Fruit fly (Drosophila melanogaster): ENCODE results near the gene CG9692.

The CG9692 gene

DNA sequence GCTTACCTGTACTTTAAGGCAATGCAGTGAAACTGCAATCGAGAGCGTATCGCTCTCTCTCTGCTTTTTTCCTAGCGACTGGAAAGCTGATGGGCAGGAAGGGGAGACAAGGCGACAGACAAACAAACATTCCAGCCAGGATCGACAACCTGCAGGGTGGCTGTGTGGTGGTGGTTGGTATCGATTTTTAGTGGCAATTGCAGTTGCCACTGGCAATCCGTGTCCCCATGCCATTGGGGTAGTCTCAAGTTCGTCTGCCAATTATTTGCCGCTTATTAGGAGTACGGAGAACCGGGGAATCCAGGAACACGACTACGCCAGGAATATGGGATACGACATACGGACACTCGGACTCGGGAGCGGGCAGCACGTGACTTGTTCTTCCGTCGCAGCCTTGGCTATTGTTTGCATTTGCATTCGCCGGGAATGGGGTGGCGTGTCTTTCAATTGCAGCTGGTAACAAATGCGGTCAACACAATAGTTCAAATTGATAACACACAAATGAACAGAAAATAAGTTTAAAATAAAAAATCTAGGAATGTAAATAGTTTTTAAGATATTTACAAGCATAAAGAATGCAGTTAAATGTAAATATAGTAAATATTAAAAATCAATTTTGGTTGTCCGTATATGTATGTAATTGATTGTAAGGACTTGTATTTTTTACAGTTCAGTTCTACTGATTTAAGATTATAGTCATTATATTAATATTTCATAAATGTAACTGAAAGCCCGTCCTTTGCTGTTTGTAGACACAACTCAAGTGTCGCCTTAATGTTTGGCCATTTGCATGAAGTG is 42.0 kb downstream of the CG9692 start (continued):
- TF ChIP-seq CG17361 (GFP tag; IDR thresholded peaks at IDR 0.05): peak; percentile 31; the same call in 2 of the 3 replicates
- TF ChIP-seq gem (tag; optimal IDR thresholded peaks at IDR 0.05): peak; percentile 29
- TF ChIP-seq CG18764 (GFP tag; optimal IDR thresholded peaks at IDR 0.05): no peak
- no peak for TF ChIP-seq Xbp1 (GFP tag; optimal IDR thresholded peaks at IDR 0.05)
- no peak for TF ChIP-seq gro (GFP tag; optimal IDR thresholded peaks at IDR 0.05)
- TF ChIP-seq Sox100B (GFP tag; optimal IDR thresholded peaks at IDR 0.05): peak; percentile 30
- no peak for TF ChIP-seq Sry-β (GFP tag; optimal IDR thresholded peaks at IDR 0.05)
- TF ChIP-seq bsh (GFP tag; optimal IDR thresholded peaks at IDR 0.05): peak in 1 of 2 experiments; percentile 10
- peak; percentile 60 for TF ChIP-seq CG10979 (tag; optimal IDR thresholded peaks at IDR 0.05)
- no peak for TF ChIP-seq CG32767 (GFP tag; IDR thresholded peaks at IDR 0.05)
- TF ChIP-seq Dip3 (GFP tag; optimal IDR thresholded peaks at IDR 0.05): no peak
- no peak for TF ChIP-seq CG15696 (tag; optimal IDR thresholded peaks at IDR 0.05)
- no peak for TF ChIP-seq CG11398 (GFP tag; optimal IDR thresholded peaks at IDR 0.05)
- no peak for TF ChIP-seq Bdp1 (GFP tag; optimal IDR thresholded peaks at IDR 0.05)
- no peak for TF ChIP-seq scrt (GFP tag; optimal IDR thresholded peaks at IDR 0.05)
- TF ChIP-seq Fer1 (GFP tag; optimal IDR thresholded peaks at IDR 0.05): no peak
- no peak for TF ChIP-seq CG14965 (GFP tag; optimal IDR thresholded peaks at IDR 0.05; ENCODE audit: borderline replicate concordance)
- no peak for TF ChIP-seq CG12299 (tag; optimal IDR thresholded peaks at IDR 0.05)
- TF ChIP-seq bab2 (GFP tag; optimal IDR thresholded peaks at IDR 0.05): no peak
- no peak for TF ChIP-seq CG11696 (GFP tag; IDR thresholded peaks at IDR 0.05)
- TF ChIP-seq CG17328 (GFP tag; IDR thresholded peaks at IDR 0.05): no peak
- no peak for TF ChIP-seq CG11560 (tag; IDR thresholded peaks at IDR 0.05)
- no peak for TF ChIP-seq CG3995 (GFP tag; optimal IDR thresholded peaks at IDR 0.05)
- peak; percentile 49 for TF ChIP-seq dmrt99B (tag; optimal IDR thresholded peaks at IDR 0.05)
- peak; percentile 68 for TF ChIP-seq phol (tag; optimal IDR thresholded peaks at IDR 0.05)
- TF ChIP-seq pum (GFP tag; optimal IDR thresholded peaks at IDR 0.05): no peak

DNA sequence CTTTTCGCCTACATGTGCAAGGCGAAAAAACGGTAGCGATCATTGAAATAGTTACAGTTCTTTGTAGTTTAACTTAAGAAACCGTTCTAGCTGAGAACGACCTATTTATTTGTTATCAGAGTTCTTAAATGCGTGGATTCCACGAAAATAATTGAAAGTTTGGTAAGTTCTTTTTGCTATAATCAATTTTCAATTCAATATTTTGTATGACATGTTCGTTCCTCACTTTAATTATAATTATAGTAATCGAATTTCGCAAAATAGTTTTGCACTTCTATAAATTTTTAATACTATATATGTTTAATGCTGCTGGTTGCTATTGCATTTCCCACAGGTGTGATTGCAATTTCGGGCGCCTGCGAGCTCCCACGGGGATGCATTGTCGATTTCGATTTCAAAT is 43.6 kb downstream of the CG9692 start:
- TF ChIP-seq trh (GFP tag; optimal IDR thresholded peaks at IDR 0.05) (no peak), sens (GFP tag) (peak; percentile 2), phol (tag; optimal IDR thresholded peaks at IDR 0.05) (peak; percentile 2), CG14014 (GFP tag; IDR thresholded peaks at IDR 0.05) (no peak), Atf-2 (GFP tag; optimal IDR thresholded peaks at IDR 0.05) (no peak), vfl (GFP tag; optimal IDR thresholded peaks at IDR 0.05) (no peak), BtbVII (GFP tag; optimal IDR thresholded peaks at IDR 0.05) (no peak), Ssrp (tag; optimal IDR thresholded peaks at IDR 0.05) (no peak), knrl (GFP tag; IDR thresholded peaks at IDR 0.05; ENCODE audit: partially characterized antibody) (no peak), CG11696 (GFP tag; IDR thresholded peaks at IDR 0.05) (peak; percentile 10; the same call in 1 of the 2 replicates), unpg (GFP tag; optimal IDR thresholded peaks at IDR 0.05) (no peak), HLH3B (GFP tag; IDR thresholded peaks at IDR 0.05) (no peak), sisA (GFP tag; IDR thresholded peaks at IDR 0.05) (no peak), bsh (GFP tag; optimal IDR thresholded peaks at IDR 0.05) (peak in 1 of 2 experiments; percentile 53), Fer3 (tag; optimal IDR thresholded peaks at IDR 0.05) (no peak), Taf1 (GFP tag; IDR thresholded peaks at IDR 0.05) (no peak), CG18262 (tag; optimal IDR thresholded peaks at IDR 0.05) (peak; percentile 12), CG4360 (GFP tag; IDR thresholded peaks at IDR 0.05) (no peak), CG3281 (GFP tag; optimal IDR thresholded peaks at IDR 0.05) (no peak), CG32772 (GFP tag; IDR thresholded peaks at IDR 0.05) (no peak), Med (GFP tag) (no peak), CG15479 (GFP tag; optimal IDR thresholded peaks at IDR 0.05) (no peak), CG31441 (GFP tag; IDR thresholded peaks at IDR 0.05) (0 out of 2 replicates have a peak, but pooled peaks have one; percentile 25), Hey (tag; optimal IDR thresholded peaks at IDR 0.05) (no peak), CG2889 (GFP tag; IDR thresholded peaks at IDR 0.05) (no peak), CG11247 (GFP tag; IDR thresholded peaks at IDR 0.05) (no peak), CG10979 (tag; optimal IDR thresholded peaks at IDR 0.05) (peak; percentile 18), CG9437 (GFP tag; optimal IDR thresholded peaks at IDR 0.05) (no peak)

All from whole organism, embryonic.